Fruit fly (Drosophila melanogaster) whole organism, embryonic: ENCODE results near the gene Setx.

Source experiments
- Aef1 ChIP-seq: fragments of 200-800 bp; sonication (Bioruptor generic); IDR thresholded peaks from 3 replicates; pipeline ENCODE4 v1.3.6; 2022; ENCODE audit warnings: missing biosample characterization, missing genetic modification characterization
- BtbVII ChIP-seq: fragments of 200-800 bp; sonication (Bioruptor generic); optimal IDR thresholded peaks from 3 replicates; lab custom pipeline; 2017; ENCODE audit warnings: missing biosample characterization, mild to moderate bottlenecking, missing genetic modification characterization
- CG10979 ChIP-seq: fragments of 200-800 bp; sonication (Bioruptor generic); optimal IDR thresholded peaks from 2 replicates; lab custom pipeline; 2018; ENCODE audit warnings: missing biosample characterization, mild to moderate bottlenecking, missing genetic modification characterization, moderate library complexity
- CG11504 ChIP-seq: fragments of 200-800 bp; sonication (Bioruptor generic); optimal IDR thresholded peaks from 3 replicates; lab custom pipeline; 2019; ENCODE audit warnings: missing biosample characterization, mild to moderate bottlenecking, missing genetic modification characterization, moderate library complexity
- CG12769 ChIP-seq: fragments of 200-800 bp; sonication (Bioruptor generic); optimal IDR thresholded peaks from 2 replicates; lab custom pipeline; 2019; ENCODE audit warnings: missing biosample characterization, mild to moderate bottlenecking, missing genetic modification characterization, moderate library complexity
- CG13424 ChIP-seq: fragments of 200-800 bp; sonication (Bioruptor generic); optimal IDR thresholded peaks from 2 replicates; lab custom pipeline; 2019; ENCODE audit warnings: missing biosample characterization, mild to moderate bottlenecking, missing genetic modification characterization, moderate library complexity
- CG16815 ChIP-seq: fragments of 200-800 bp; sonication (Bioruptor generic); optimal IDR thresholded peaks from 3 replicates; lab custom pipeline; 2017; ENCODE audit warnings: missing biosample characterization, mild to moderate bottlenecking, missing genetic modification characterization
- CG17385 ChIP-seq: fragments of 200-800 bp; sonication (Bioruptor generic); optimal IDR thresholded peaks from 3 replicates; lab custom pipeline; 2018; ENCODE audit warnings: missing biosample characterization, mild to moderate bottlenecking, missing genetic modification characterization
- CG17568 ChIP-seq: fragments of 200-800 bp; sonication (Bioruptor generic); optimal IDR thresholded peaks from 2 replicates; lab custom pipeline; 2018; ENCODE audit warnings: missing biosample characterization, mild to moderate bottlenecking, missing genetic modification characterization, moderate library complexity
- CG17612 ChIP-seq: fragments of 200-800 bp; sonication (Bioruptor generic); IDR thresholded peaks from 2 replicates; pipeline ENCODE4 v1.3.6; 2022; ENCODE audit warnings: missing biosample characterization, missing genetic modification characterization
- CG18262 ChIP-seq: fragments of 200-800 bp; optimal IDR thresholded peaks from 3 replicates; lab custom pipeline; 2019; ENCODE audit warnings: missing biosample characterization, mild to moderate bottlenecking, missing genetic modification characterization, moderate library complexity
- CG3065 ChIP-seq: fragments of 200-800 bp; sonication (Bioruptor generic); optimal IDR thresholded peaks from 2 replicates; lab custom pipeline; 2016; ENCODE audit warnings: missing biosample characterization, missing genetic modification characterization
- CG3407 ChIP-seq: fragments of 200-800 bp; sonication (Bioruptor generic); optimal IDR thresholded peaks from 2 replicates; lab custom pipeline; 2018; ENCODE audit warnings: missing biosample characterization, mild to moderate bottlenecking, missing genetic modification characterization
- CG42726 ChIP-seq: fragments of 200-800 bp; sonication (Bioruptor generic); IDR thresholded peaks from 2 replicates; pipeline ENCODE4 v1.3.6; 2022; ENCODE audit warnings: missing biosample characterization, missing genetic modification characterization; ENCODE audit not compliant: partially characterized antibody
- CG4404 ChIP-seq: fragments of 200-800 bp; sonication (Bioruptor generic); IDR thresholded peaks from 2 replicates; pipeline ENCODE4 v1.3.6; 2022; ENCODE audit warnings: missing biosample characterization, missing genetic modification characterization
- CG4730 ChIP-seq: fragments of 200-800 bp; sonication (Bioruptor generic); IDR thresholded peaks from 2 replicates; pipeline ENCODE4 v1.3.6; 2022; ENCODE audit warnings: missing biosample characterization, missing genetic modification characterization
- CG4820 ChIP-seq: fragments of 200-800 bp; sonication (Bioruptor generic); optimal IDR thresholded peaks from 3 replicates; lab custom pipeline; 2016; ENCODE audit warnings: missing biosample characterization, missing genetic modification characterization
- CG6765 ChIP-seq: fragments of 200-800 bp; sonication (Bioruptor generic); optimal IDR thresholded peaks from 3 replicates; lab custom pipeline; 2017; ENCODE audit warnings: missing biosample characterization, mild to moderate bottlenecking, missing genetic modification characterization
- CG7271 ChIP-seq: fragments of 200-800 bp; sonication (Bioruptor generic); optimal IDR thresholded peaks from 2 replicates; lab custom pipeline; 2018; ENCODE audit warnings: missing biosample characterization, mild to moderate bottlenecking, missing genetic modification characterization, moderate library complexity
- CG7556 ChIP-seq: fragments of 200-800 bp; sonication (Bioruptor generic); optimal IDR thresholded peaks from 2 replicates; lab custom pipeline; 2017; ENCODE audit warnings: missing biosample characterization, mild to moderate bottlenecking, missing genetic modification characterization
- Doc2 ChIP-seq: fragments of 200-800 bp; sonication (Bioruptor generic); IDR thresholded peaks from 2 replicates; pipeline ENCODE4 v1.3.6; 2022; ENCODE audit warnings: missing biosample characterization, missing genetic modification characterization
- Dref ChIP-seq: fragments of 200-800 bp; sonication (Bioruptor generic); IDR thresholded peaks from 2 replicates; pipeline ENCODE4 v1.3.6; 2022; ENCODE audit warnings: missing biosample characterization, missing genetic modification characterization
- Drgx ChIP-seq: fragments of 200-800 bp; sonication (Bioruptor generic); IDR thresholded peaks from 2 replicates; pipeline ENCODE4 v1.3.6; 2022; ENCODE audit warnings: missing biosample characterization, missing genetic modification characterization
- Eip74EF ChIP-seq, 2 experiments: fragments of 200-800 bp in 1 of 2; fragments of >200 bp in 1 of 2; sonication (Bioruptor generic) in 1 of 2; optimal IDR thresholded peaks; 2 replicates each; lab custom pipeline; 2017 to 2019; ENCODE audit warnings: missing biosample characterization in 2 of 2, missing genetic modification characterization in 2 of 2, mild to moderate bottlenecking in 1 of 2, moderate library complexity in 1 of 2
- Lhr ChIP-seq: fragments of 200-800 bp; sonication (Bioruptor generic); optimal IDR thresholded peaks from 3 replicates; lab custom pipeline; 2017; ENCODE audit warnings: mild to moderate bottlenecking, missing biosample characterization, missing genetic modification reagents, missing genetic modification characterization
- Nf-YA ChIP-seq: fragments of 200-800 bp; sonication (Bioruptor generic); IDR thresholded peaks from 2 replicates; pipeline ENCODE4 v1.3.6; 2022; ENCODE audit warnings: missing biosample characterization, missing genetic modification characterization
- Ravus ChIP-seq: fragments of 200-800 bp; sonication (Bioruptor generic); IDR thresholded peaks from 2 replicates; pipeline ENCODE4 v1.3.6; 2022; ENCODE audit warnings: missing biosample characterization, missing genetic modification characterization
- ac ChIP-seq: fragments of 200-800 bp; sonication (Bioruptor generic); optimal IDR thresholded peaks from 3 replicates; lab custom pipeline; 2017; ENCODE audit warnings: missing biosample characterization, mild to moderate bottlenecking, missing genetic modification characterization
- bsh ChIP-seq, 2 experiments: fragments of 200-800 bp; sonication (Bioruptor generic); optimal IDR thresholded peaks; 2 replicates each; lab custom pipeline; 2017 to 2018; ENCODE audit warnings: mild to moderate bottlenecking in 2 of 2, missing biosample characterization in 2 of 2, missing genetic modification characterization in 2 of 2, moderate library complexity in 1 of 2
- cad ChIP-seq: fragments of >200 bp; optimal IDR thresholded peaks from 2 replicates; lab custom pipeline; 2017; ENCODE audit warnings: missing biosample characterization, missing genetic modification characterization
- chinmo ChIP-seq: fragments of 200-800 bp; sonication (Bioruptor generic); IDR thresholded peaks from 4 replicates; pipeline ENCODE4 v1.3.6; 2022; ENCODE audit warnings: missing biosample characterization, missing genetic modification characterization; ENCODE audit not compliant: partially characterized antibody
- en ChIP-seq: fragments of 200-800 bp; sonication (Bioruptor generic); optimal IDR thresholded peaks from 2 replicates; lab custom pipeline; 2016; ENCODE audit warnings: missing biosample characterization, missing genetic modification characterization
- exex ChIP-seq: fragments of 200-800 bp; sonication (Bioruptor generic); optimal IDR thresholded peaks from 4 replicates; lab custom pipeline; 2018; ENCODE audit warnings: missing biosample characterization, mild to moderate bottlenecking, missing genetic modification characterization, moderate library complexity
- gcm2 ChIP-seq: fragments of 200-800 bp; sonication (Bioruptor generic); optimal IDR thresholded peaks from 2 replicates; lab custom pipeline; 2016; ENCODE audit warnings: missing biosample characterization, missing genetic modification characterization
- gfzf ChIP-seq: fragments of 200-800 bp; sonication (Bioruptor generic); optimal IDR thresholded peaks from 2 replicates; lab custom pipeline; 2016; ENCODE audit warnings: missing biosample characterization, mild to moderate bottlenecking, missing genetic modification characterization, moderate library complexity
- gsb ChIP-seq: fragments of 200-800 bp; sonication (Bioruptor generic); IDR thresholded peaks from 2 replicates; pipeline ENCODE4 v1.3.6; 2022; ENCODE audit warnings: missing biosample characterization, missing genetic modification characterization
- hb ChIP-seq: fragments of 200-800 bp; sonication (Bioruptor generic); IDR thresholded peaks from 3 replicates; pipeline ENCODE4 v1.3.6; 2022; ENCODE audit warnings: missing biosample characterization, missing genetic modification characterization; ENCODE audit not compliant: partially characterized antibody
- hbn ChIP-seq: fragments of 200-800 bp; sonication (Bioruptor generic); IDR thresholded peaks from 2 replicates; pipeline ENCODE4 v1.3.6; 2022; ENCODE audit warnings: missing biosample characterization, missing genetic modification characterization; ENCODE audit not compliant: partially characterized antibody
- mam ChIP-seq: fragments of 200-800 bp; sonication (Bioruptor generic); optimal IDR thresholded peaks from 3 replicates; lab custom pipeline; 2016; ENCODE audit warnings: missing biosample characterization, missing genetic modification characterization
- nom ChIP-seq: fragments of 200-800 bp; sonication (Bioruptor generic); optimal IDR thresholded peaks from 2 replicates; lab custom pipeline; 2017; ENCODE audit warnings: missing biosample characterization, missing genetic modification characterization, mild to moderate bottlenecking, moderate library complexity, missing genetic modification reagents
- p53 ChIP-seq: fragments of 200-800 bp; sonication (Bioruptor generic); optimal IDR thresholded peaks from 2 replicates; lab custom pipeline; 2016; ENCODE audit warnings: missing biosample characterization, missing genetic modification characterization
- pita ChIP-seq: fragments of 200-800 bp; sonication (Bioruptor generic); optimal IDR thresholded peaks from 2 replicates; lab custom pipeline; 2017; ENCODE audit warnings: missing biosample characterization, mild to moderate bottlenecking, missing genetic modification characterization
- pros ChIP-seq: fragments of 200-800 bp; sonication (Bioruptor generic); optimal IDR thresholded peaks from 3 replicates; lab custom pipeline; 2019; ENCODE audit warnings: missing biosample characterization, mild to moderate bottlenecking, missing genetic modification characterization, moderate library complexity
- row ChIP-seq: fragments of 200-800 bp; sonication (Bioruptor generic); IDR thresholded peaks from 3 replicates; pipeline ENCODE4 v1.3.6; 2022; ENCODE audit warnings: missing biosample characterization, missing genetic modification characterization
- sens ChIP-seq: fragments of 200-800 bp; sonication (Bioruptor generic); peaks from one replicate; lab custom pipeline; 2016; ENCODE audit warnings: missing biosample characterization, missing genetic modification characterization
- shn ChIP-seq: fragments of 200-800 bp; sonication (Bioruptor generic); optimal IDR thresholded peaks from 3 replicates; lab custom pipeline; 2016; ENCODE audit warnings: missing biosample characterization, missing genetic modification characterization
- sna ChIP-seq: fragments of 200-800 bp; sonication (Bioruptor generic); IDR thresholded peaks from 2 replicates; pipeline ENCODE4 v1.3.6; 2022; ENCODE audit warnings: missing biosample characterization, missing genetic modification characterization; ENCODE audit not compliant: partially characterized antibody
- trem ChIP-seq: fragments of 200-800 bp; optimal IDR thresholded peaks from 3 replicates; lab custom pipeline; 2019; ENCODE audit warnings: missing biosample characterization, mild to moderate bottlenecking, missing genetic modification characterization, moderate library complexity
- yki ChIP-seq: fragments of >200 bp; optimal IDR thresholded peaks from 3 replicates; lab custom pipeline; 2018
- zfh1 ChIP-seq: fragments of 200-800 bp; sonication (Bioruptor generic); IDR thresholded peaks from 3 replicates; pipeline ENCODE4 v1.3.6; 2022; ENCODE audit warnings: missing biosample characterization, missing genetic modification characterization

Setx gene

dm6 chr3L:8127712-8128210 is 9.5 kb downstream of the Setx start, which contains the start of the genes Cds and Uba2 (continued):
- TF ChIP-seq gfzf (peak; percentile 71), BtbVII (GFP tag; lab: Kevin White, UChicago) (peak; percentile 94), en (no peak), CG4730 (GFP tag; lab: Robert Waterston, UW) (peak; percentile 84), cad (GFP tag; lab: Kevin White, UChicago) (no peak), CG4820 (GFP tag; lab: Kevin White, UChicago) (peak; percentile 88), CG7271 (peak; percentile 74), CG3065 (GFP tag; lab: Kevin White, UChicago) (peak; percentile 78), CG17385 (GFP tag; lab: Kevin White, UChicago) (peak; percentile 89), CG18262 (tag; lab: Kevin White, UChicago) (peak; percentile 86), CG6765 (GFP tag; lab: Kevin White, UChicago) (peak; percentile 89), CG12769 (tag; lab: Kevin White, UChicago) (no peak), Doc2 (peak; percentile 60; the same call in 1 of the 2 replicates), CG7556 (GFP tag; lab: Kevin White, UChicago) (peak; percentile 89), p53 (GFP tag; lab: Kevin White, UChicago) (peak; percentile 40), Lhr (GFP tag; lab: Kevin White, UChicago) (peak; percentile 83), pros (GFP tag; lab: Kevin White, UChicago) (no peak), nom (GFP tag; lab: Kevin White, UChicago) (peak; percentile 86), CG13424 (tag; lab: Kevin White, UChicago) (peak; percentile 96), CG3407 (GFP tag; lab: Kevin White, UChicago) (peak; percentile 81), hbn (no peak), yki (no peak), gcm2 (GFP tag; lab: Kevin White, UChicago) (peak; percentile 50), row (peak; percentile 97), Drgx (peak; percentile 84), Eip74EF (GFP tag; optimal IDR thresholded peaks at IDR 0.05; lab: Kevin White, UChicago) (peak in 1 of 2 experiments; percentile 71), gsb (GFP tag; lab: Robert Waterston, UW) (peak; percentile 65), ac (GFP tag; lab: Kevin White, UChicago) (peak; percentile 61), CG4404 (GFP tag; lab: Robert Waterston, UW) (peak; percentile 91), chinmo (GFP tag; lab: Robert Waterston, UW) (no peak), Ravus (peak; percentile 66), hb (GFP tag; lab: Robert Waterston, UW) (no peak), bsh (GFP tag; optimal IDR thresholded peaks at IDR 0.05; lab: Kevin White, UChicago) (peak in 1 of 2 experiments; percentile 91), trem (tag; lab: Kevin White, UChicago) (peak; percentile 85), pita (GFP tag; lab: Kevin White, UChicago) (no peak), sens (peak; percentile 96), shn (GFP tag; lab: Kevin White, UChicago) (peak; percentile 75), CG16815 (GFP tag; lab: Kevin White, UChicago) (peak; percentile 87), mam (GFP tag; lab: Kevin White, UChicago) (peak; percentile 88), zfh1 (GFP tag; lab: Robert Waterston, UW) (peak; percentile 89), CG17612 (GFP tag; lab: Robert Waterston, UW) (peak; percentile 82), sna (no peak), CG11504 (no peak), Dref (GFP tag; lab: Robert Waterston, UW) (peak; percentile 43; the same call in 1 of the 2 replicates), CG17568 (GFP tag; lab: Kevin White, UChicago) (no peak), exex (tag; lab: Kevin White, UChicago) (peak; percentile 81), Aef1 (GFP tag; lab: Robert Waterston, UW) (peak; percentile 88), CG42726 (GFP tag; lab: Robert Waterston, UW) (no peak), Nf-YA (GFP tag; lab: Robert Waterston, UW) (peak; percentile 69), CG10979 (peak; percentile 84)
